Fruit fly (Drosophila melanogaster) whole organism, embryonic: ENCODE measurements around the gene alpha-PheRS.

ENCODE experiments used
- Aef1 ChIP-seq: fragments of 200-800 bp; sonication (Bioruptor generic); IDR thresholded peaks from 3 replicates; pipeline ENCODE4 v1.3.6; 2022; ENCODE audit warnings: missing biosample characterization, missing genetic modification characterization
- CG11247 ChIP-seq: fragments of 200-800 bp; sonication (Bioruptor generic); IDR thresholded peaks from 2 replicates; pipeline ENCODE4 v1.3.6; 2022; ENCODE audit warnings: missing biosample characterization, missing genetic modification characterization
- CG11696 ChIP-seq: fragments of 200-800 bp; sonication (Bioruptor generic); IDR thresholded peaks from 2 replicates; pipeline ENCODE4 v1.3.6; 2022; ENCODE audit warnings: missing biosample characterization, missing genetic modification characterization
- CG12219 ChIP-seq: fragments of 200-800 bp; sonication (Bioruptor generic); optimal IDR thresholded peaks from 3 replicates; lab custom pipeline; 2018; ENCODE audit warnings: missing biosample characterization, mild to moderate bottlenecking, missing genetic modification characterization
- CG12299 ChIP-seq: fragments of 200-800 bp; sonication (Bioruptor generic); optimal IDR thresholded peaks from 2 replicates; lab custom pipeline; 2018; ENCODE audit warnings: missing biosample characterization, mild to moderate bottlenecking, missing genetic modification characterization
- CG13424 ChIP-seq: fragments of 200-800 bp; sonication (Bioruptor generic); optimal IDR thresholded peaks from 2 replicates; lab custom pipeline; 2019; ENCODE audit warnings: missing biosample characterization, mild to moderate bottlenecking, missing genetic modification characterization, moderate library complexity
- CG14710 ChIP-seq: fragments of 200-800 bp; sonication (Bioruptor generic); optimal IDR thresholded peaks from 3 replicates; lab custom pipeline; 2019; ENCODE audit warnings: missing biosample characterization, mild to moderate bottlenecking, missing genetic modification characterization, moderate library complexity
- CG15073 ChIP-seq: fragments of 200-800 bp; sonication (Bioruptor generic); optimal IDR thresholded peaks from 2 replicates; lab custom pipeline; 2016; ENCODE audit warnings: missing biosample characterization, missing genetic modification characterization
- CG16815 ChIP-seq: fragments of 200-800 bp; sonication (Bioruptor generic); optimal IDR thresholded peaks from 3 replicates; lab custom pipeline; 2017; ENCODE audit warnings: missing biosample characterization, mild to moderate bottlenecking, missing genetic modification characterization
- CG17829 ChIP-seq: fragments of 200-800 bp; optimal IDR thresholded peaks from 2 replicates; lab custom pipeline; 2019; ENCODE audit warnings: missing biosample characterization, mild to moderate bottlenecking, missing genetic modification characterization, moderate library complexity
- CG1792 ChIP-seq: fragments of 200-800 bp; sonication (Bioruptor generic); optimal IDR thresholded peaks from 2 replicates; lab custom pipeline; 2016; ENCODE audit warnings: missing biosample characterization, missing genetic modification characterization
- CG18619 ChIP-seq: fragments of 200-800 bp; sonication (Bioruptor generic); optimal IDR thresholded peaks from 3 replicates; lab custom pipeline; 2017; ENCODE audit warnings: missing biosample characterization, mild to moderate bottlenecking, missing genetic modification characterization
- CG3281 ChIP-seq: fragments of 200-800 bp; sonication (Bioruptor generic); optimal IDR thresholded peaks from 3 replicates; lab custom pipeline; 2017; ENCODE audit warnings: missing biosample characterization, mild to moderate bottlenecking, missing genetic modification characterization
- CG33213 ChIP-seq: fragments of 200-800 bp; sonication (Bioruptor generic); optimal IDR thresholded peaks from 3 replicates; lab custom pipeline; 2016; ENCODE audit warnings: missing biosample characterization, missing genetic modification characterization
- CG4360 ChIP-seq: fragments of 200-800 bp; sonication (Bioruptor generic); IDR thresholded peaks from 2 replicates; pipeline ENCODE4 v1.3.6; 2022; ENCODE audit warnings: missing biosample characterization, missing genetic modification characterization
- CG43689 ChIP-seq: fragments of 200-800 bp; sonication (Bioruptor generic); IDR thresholded peaks from 2 replicates; pipeline ENCODE4 v1.3.6; 2022; ENCODE audit warnings: missing biosample characterization, missing genetic modification characterization
- CG6683 ChIP-seq: fragments of 200-800 bp; sonication (Bioruptor generic); optimal IDR thresholded peaks from 2 replicates; lab custom pipeline; 2017; ENCODE audit warnings: missing biosample characterization, mild to moderate bottlenecking, missing genetic modification characterization, missing genetic modification reagents
- CG6813 ChIP-seq: fragments of 200-800 bp; sonication (Bioruptor generic); optimal IDR thresholded peaks from 2 replicates; lab custom pipeline; 2017; ENCODE audit warnings: missing biosample characterization, missing genetic modification characterization, mild to moderate bottlenecking, moderate library complexity, missing genetic modification reagents
- CG7271 ChIP-seq: fragments of 200-800 bp; sonication (Bioruptor generic); optimal IDR thresholded peaks from 2 replicates; lab custom pipeline; 2018; ENCODE audit warnings: missing biosample characterization, mild to moderate bottlenecking, missing genetic modification characterization, moderate library complexity
- CG7928 ChIP-seq: fragments of 200-800 bp; sonication (Bioruptor generic); optimal IDR thresholded peaks from 2 replicates; lab custom pipeline; 2017; ENCODE audit warnings: missing biosample characterization, mild to moderate bottlenecking, missing genetic modification characterization
- CTCF ChIP-seq: fragments of 200-800 bp; sonication (Bioruptor generic); optimal IDR thresholded peaks from 2 replicates; lab custom pipeline; 2017; ENCODE audit warnings: missing biosample characterization, mild to moderate bottlenecking, missing genetic modification characterization, moderate library complexity
- Chrac-16 ChIP-seq: fragments of 200-800 bp; sonication (Bioruptor generic); optimal IDR thresholded peaks from 3 replicates; lab custom pipeline; 2016; ENCODE audit warnings: missing biosample characterization, missing genetic modification characterization
- CkIIα-i1 ChIP-seq: fragments of 200-800 bp; sonication (Bioruptor generic); IDR thresholded peaks from 2 replicates; pipeline ENCODE4 v1.3.6; 2022; ENCODE audit warnings: missing biosample characterization, missing genetic modification characterization
- Dbx ChIP-seq: fragments of 200-800 bp; sonication (Bioruptor generic); IDR thresholded peaks from 3 replicates; pipeline ENCODE4 v1.3.6; 2022; ENCODE audit warnings: missing biosample characterization, missing genetic modification characterization
- Dek ChIP-seq: fragments of 200-800 bp; sonication (Bioruptor generic); optimal IDR thresholded peaks from 3 replicates; lab custom pipeline; 2019; ENCODE audit warnings: missing biosample characterization, mild to moderate bottlenecking, missing genetic modification characterization, moderate library complexity
- Dfd ChIP-seq, 2 experiments: fragments of >200 bp; optimal IDR thresholded peaks; 2 replicates each; lab custom pipeline; 2017; ENCODE audit warnings: missing biosample characterization in 2 of 2, missing genetic modification characterization in 2 of 2
- Elba2 ChIP-seq: fragments of 200-800 bp; sonication (Bioruptor generic); optimal IDR thresholded peaks from 3 replicates; lab custom pipeline; 2016; ENCODE audit warnings: missing biosample characterization, missing genetic modification characterization
- Fer3 ChIP-seq: fragments of 200-800 bp; sonication (Bioruptor generic); optimal IDR thresholded peaks from 2 replicates; lab custom pipeline; 2018; ENCODE audit warnings: missing biosample characterization, mild to moderate bottlenecking, missing genetic modification characterization, moderate library complexity
- H15 ChIP-seq: fragments of 200-800 bp; sonication (Bioruptor generic); IDR thresholded peaks from 3 replicates; pipeline ENCODE4 v1.3.6; 2022; ENCODE audit warnings: missing biosample characterization, missing genetic modification characterization
- Lim3 ChIP-seq: fragments of 200-800 bp; sonication (Bioruptor generic); IDR thresholded peaks from 2 replicates; pipeline ENCODE4 v1.3.6; 2022; ENCODE audit warnings: missing biosample characterization, missing genetic modification characterization
- MTF-1 ChIP-seq: fragments of 200-800 bp; sonication (Bioruptor generic); optimal IDR thresholded peaks from 2 replicates; lab custom pipeline; 2018; ENCODE audit warnings: missing biosample characterization, mild to moderate bottlenecking, missing genetic modification characterization, borderline replicate concordance
- Neu2 ChIP-seq: fragments of 200-800 bp; sonication (Bioruptor generic); optimal IDR thresholded peaks from 3 replicates; lab custom pipeline; 2016; ENCODE audit warnings: missing biosample characterization, missing genetic modification characterization, borderline replicate concordance
- PHDP ChIP-seq: fragments of 200-800 bp; sonication (Bioruptor generic); optimal IDR thresholded peaks from 3 replicates; lab custom pipeline; 2018; ENCODE audit warnings: missing biosample characterization, mild to moderate bottlenecking, missing genetic modification characterization, moderate library complexity
- Ravus ChIP-seq: fragments of 200-800 bp; sonication (Bioruptor generic); IDR thresholded peaks from 2 replicates; pipeline ENCODE4 v1.3.6; 2022; ENCODE audit warnings: missing biosample characterization, missing genetic modification characterization
- Taf1 ChIP-seq: fragments of 200-800 bp; sonication (Bioruptor generic); IDR thresholded peaks from 2 replicates; pipeline ENCODE4 v1.3.6; 2022; ENCODE audit warnings: missing biosample characterization, missing genetic modification characterization
- ash1 ChIP-seq: fragments of 200-800 bp; sonication (Bioruptor generic); optimal IDR thresholded peaks from 2 replicates; lab custom pipeline; 2018; ENCODE audit warnings: missing biosample characterization, mild to moderate bottlenecking, missing genetic modification characterization
- cas ChIP-seq: fragments of 200-800 bp; sonication (Bioruptor generic); IDR thresholded peaks from 2 replicates; pipeline ENCODE4 v1.3.6; 2022; ENCODE audit warnings: missing biosample characterization, missing genetic modification characterization
- caup ChIP-seq: fragments of 200-800 bp; sonication (Bioruptor generic); optimal IDR thresholded peaks from 3 replicates; lab custom pipeline; 2017; ENCODE audit warnings: missing biosample characterization, mild to moderate bottlenecking, missing genetic modification characterization, moderate library complexity; ENCODE audit not compliant: severe bottlenecking
- cg ChIP-seq: fragments of 200-800 bp; sonication (Bioruptor generic); optimal IDR thresholded peaks from 3 replicates; lab custom pipeline; 2019; ENCODE audit warnings: missing biosample characterization, mild to moderate bottlenecking, missing genetic modification characterization, moderate library complexity
- dimm ChIP-seq: fragments of 200-800 bp; sonication (Bioruptor generic); IDR thresholded peaks from 2 replicates; pipeline ENCODE4 v1.3.6; 2022; ENCODE audit warnings: missing biosample characterization, missing genetic modification characterization
- eyg ChIP-seq: fragments of 200-800 bp; sonication (Bioruptor generic); optimal IDR thresholded peaks from 3 replicates; lab custom pipeline; 2016; ENCODE audit warnings: missing biosample characterization, missing genetic modification characterization
- ftz-f1 ChIP-seq: fragments of 200-800 bp; sonication (Bioruptor generic); optimal IDR thresholded peaks from 2 replicates; lab custom pipeline; 2016; ENCODE audit warnings: missing biosample characterization, missing genetic modification characterization
- insv ChIP-seq, 2 experiments: fragments of 200-800 bp; sonication (Bioruptor generic); optimal IDR thresholded peaks; 3 replicates each; lab custom pipeline; 2016 to 2018; ENCODE audit warnings: missing biosample characterization in 2 of 2, missing genetic modification characterization in 2 of 2
- phol ChIP-seq: fragments of 200-800 bp; sonication (Bioruptor generic); optimal IDR thresholded peaks from 3 replicates; lab custom pipeline; 2018; ENCODE audit warnings: missing biosample characterization, mild to moderate bottlenecking, missing genetic modification characterization, moderate library complexity
- ro ChIP-seq: fragments of 200-800 bp; sonication (Bioruptor generic); IDR thresholded peaks from 2 replicates; pipeline ENCODE4 v1.3.6; 2022; ENCODE audit warnings: missing biosample characterization, missing genetic modification characterization
- salm ChIP-seq: fragments of 200-800 bp; sonication (Bioruptor generic); optimal IDR thresholded peaks from 2 replicates; lab custom pipeline; 2018; ENCODE audit warnings: missing biosample characterization, mild to moderate bottlenecking, missing genetic modification characterization
- sd ChIP-seq: fragments of 200-800 bp; sonication (Bioruptor generic); optimal IDR thresholded peaks from 3 replicates; lab custom pipeline; 2018; ENCODE audit warnings: missing biosample characterization, mild to moderate bottlenecking, missing genetic modification characterization, moderate library complexity
- seq ChIP-seq: fragments of 200-800 bp; sonication (Bioruptor generic); IDR thresholded peaks from 2 replicates; pipeline ENCODE4 v1.3.6; 2022; ENCODE audit warnings: missing biosample characterization, missing genetic modification characterization
- wor ChIP-seq: fragments of 200-800 bp; sonication (Bioruptor generic); IDR thresholded peaks from 2 replicates; pipeline ENCODE4 v1.3.6; 2022; ENCODE audit warnings: missing biosample characterization, missing genetic modification characterization
- yki ChIP-seq: fragments of >200 bp; optimal IDR thresholded peaks from 3 replicates; lab custom pipeline; 2018
- zf30C ChIP-seq: fragments of 200-800 bp; sonication (Bioruptor generic); optimal IDR thresholded peaks from 3 replicates; lab custom pipeline; 2018; ENCODE audit warnings: missing biosample characterization, mild to moderate bottlenecking, missing genetic modification characterization
- zfh2 ChIP-seq: fragments of 200-800 bp; sonication (Bioruptor generic); optimal IDR thresholded peaks from 2 replicates; lab custom pipeline; 2016; ENCODE audit warnings: missing biosample characterization, missing genetic modification characterization

The alpha-PheRS gene

dm6 chrX:8115717-8116311 lies 29.6 kb downstream of the alpha-PheRS start, which contains the start of gene Gclc (continued):
- TF ChIP-seq Elba2 (GFP tag; lab: Kevin White, UChicago), result peak; percentile 55
- TF ChIP-seq phol (tag; lab: Kevin White, UChicago), result no peak
- TF ChIP-seq PHDP, result no peak
- TF ChIP-seq ro, result no peak
- no peak for TF ChIP-seq CG1792 (GFP tag; lab: Kevin White, UChicago)
- no peak for TF ChIP-seq CkIIα-i1 (GFP tag; lab: Robert Waterston, UW)
- TF ChIP-seq dimm (GFP tag; lab: Robert Waterston, UW), result no peak
- TF ChIP-seq CG18619 (GFP tag; lab: Kevin White, UChicago), result no peak
- no peak for TF ChIP-seq CG16815 (GFP tag; lab: Kevin White, UChicago)
- no peak for TF ChIP-seq CG33213 (GFP tag; lab: Kevin White, UChicago)
- no peak for TF ChIP-seq Fer3 (tag; lab: Kevin White, UChicago)
- TF ChIP-seq CG15073 (GFP tag; lab: Kevin White, UChicago), result no peak
- peak; percentile 75 for TF ChIP-seq cg (GFP tag; lab: Kevin White, UChicago)
- TF ChIP-seq H15, result no peak
- no peak for TF ChIP-seq Ravus
- no peak for TF ChIP-seq ash1 (GFP tag; lab: Kevin White, UChicago)
- TF ChIP-seq eyg (GFP tag; lab: Kevin White, UChicago), result no peak
- TF ChIP-seq caup (GFP tag; lab: Kevin White, UChicago), result no peak
- no peak for TF ChIP-seq Aef1
- no peak for TF ChIP-seq CG12219 (GFP tag; lab: Kevin White, UChicago)
- no peak for TF ChIP-seq salm (tag; lab: Kevin White, UChicago)
- TF ChIP-seq CG6813 (GFP tag; lab: Kevin White, UChicago), result peak; percentile 19
- no peak for TF ChIP-seq Dbx (GFP tag; lab: Robert Waterston, UW)
- TF ChIP-seq Chrac-16, result no peak
- TF ChIP-seq CG3281 (GFP tag; lab: Kevin White, UChicago), result peak; percentile 11
- no peak for TF ChIP-seq CG6683 (GFP tag; lab: Kevin White, UChicago)
- TF ChIP-seq MTF-1, result no peak
- no peak for TF ChIP-seq CG11247 (GFP tag; lab: Robert Waterston, UW)
- peak; percentile 31 to 90 for TF ChIP-seq insv (GFP tag; optimal IDR thresholded peaks at IDR 0.05; lab: Kevin White, UChicago)
- TF ChIP-seq CG13424 (tag; lab: Kevin White, UChicago), result no peak
- TF ChIP-seq CTCF (GFP tag; lab: Kevin White, UChicago), result no peak
- TF ChIP-seq sd (tag; lab: Kevin White, UChicago), result peak; percentile 7
- TF ChIP-seq CG11696, result no peak
- no peak for TF ChIP-seq CG14710 (tag; lab: Kevin White, UChicago)
- no peak for TF ChIP-seq CG4360 (GFP tag; lab: Robert Waterston, UW)
- no peak for TF ChIP-seq cas (GFP tag; lab: Robert Waterston, UW)
- no peak for TF ChIP-seq Neu2 (GFP tag; lab: Kevin White, UChicago)
- TF ChIP-seq Taf1 (GFP tag; lab: Robert Waterston, UW), result no peak
- no peak for TF ChIP-seq Dfd (GFP tag; optimal IDR thresholded peaks at IDR 0.05; lab: Kevin White, UChicago)
- TF ChIP-seq Dek, result no peak
- no peak for TF ChIP-seq CG12299 (tag; lab: Kevin White, UChicago)
- TF ChIP-seq wor (GFP tag; lab: Robert Waterston, UW), result no peak
- no peak for TF ChIP-seq zfh2 (GFP tag; lab: Kevin White, UChicago)
- no peak for TF ChIP-seq seq (GFP tag; lab: Robert Waterston, UW)
- TF ChIP-seq CG7928 (GFP tag; lab: Kevin White, UChicago), result no peak
- TF ChIP-seq ftz-f1 (GFP tag; lab: Kevin White, UChicago), result no peak
- no peak for TF ChIP-seq CG43689 (GFP tag; lab: Robert Waterston, UW)
- TF ChIP-seq yki (lab: Kevin White, UChicago), result no peak
- no peak for TF ChIP-seq zf30C
- TF ChIP-seq CG7271 (tag; lab: Kevin White, UChicago), result no peak
- TF ChIP-seq CG17829 (tag; lab: Kevin White, UChicago), result no peak
- no peak for TF ChIP-seq Lim3 (GFP tag; lab: Robert Waterston, UW)
